Fruit fly (Drosophila melanogaster) whole organism, embryonic: ENCODE results near the gene Swip-1.

Source experiments
- ATbp ChIP-seq: fragments of 200-800 bp; sonication (Bioruptor generic); optimal IDR thresholded peaks from 2 replicates; lab custom pipeline; 2017; ENCODE audit warnings: missing biosample characterization, mild to moderate bottlenecking, missing genetic modification characterization, missing genetic modification reagents
- Ada2b ChIP-seq: fragments of 200-800 bp; sonication (Bioruptor generic); IDR thresholded peaks from 2 replicates; pipeline ENCODE4 v1.3.6; 2022; ENCODE audit warnings: missing biosample characterization, missing genetic modification characterization
- Atf-2 ChIP-seq: fragments of 200-800 bp; sonication (Bioruptor generic); optimal IDR thresholded peaks from 2 replicates; lab custom pipeline; 2016; ENCODE audit warnings: missing biosample characterization, missing genetic modification characterization
- CG10147 ChIP-seq: fragments of 200-800 bp; sonication (Bioruptor generic); optimal IDR thresholded peaks from 2 replicates; lab custom pipeline; 2019; ENCODE audit warnings: missing biosample characterization, mild to moderate bottlenecking, missing genetic modification characterization, moderate library complexity
- CG10274 ChIP-seq: fragments of 200-800 bp; sonication (Bioruptor generic); optimal IDR thresholded peaks from 3 replicates; lab custom pipeline; 2017; ENCODE audit warnings: missing biosample characterization, mild to moderate bottlenecking, missing genetic modification characterization
- CG10431 ChIP-seq: fragments of 200-800 bp; sonication (Bioruptor generic); optimal IDR thresholded peaks from 3 replicates; lab custom pipeline; 2018; ENCODE audit warnings: missing biosample characterization, mild to moderate bottlenecking, missing genetic modification characterization
- CG11085 ChIP-seq: fragments of 200-800 bp; sonication (Bioruptor generic); IDR thresholded peaks from 2 replicates; pipeline ENCODE4 v1.3.6; 2022; ENCODE audit warnings: missing biosample characterization, missing genetic modification characterization
- CG11504 ChIP-seq: fragments of 200-800 bp; sonication (Bioruptor generic); optimal IDR thresholded peaks from 3 replicates; lab custom pipeline; 2019; ENCODE audit warnings: missing biosample characterization, mild to moderate bottlenecking, missing genetic modification characterization, moderate library complexity
- CG11560 ChIP-seq: fragments of 200-800 bp; sonication (Bioruptor generic); IDR thresholded peaks from 3 replicates; pipeline ENCODE4 v1.3.6; 2022; ENCODE audit warnings: missing biosample characterization, missing genetic modification characterization
- CG12104 ChIP-seq: fragments of 200-800 bp; sonication (Bioruptor generic); optimal IDR thresholded peaks from 3 replicates; lab custom pipeline; 2016; ENCODE audit warnings: missing biosample characterization, missing genetic modification characterization
- CG12219 ChIP-seq: fragments of 200-800 bp; sonication (Bioruptor generic); optimal IDR thresholded peaks from 3 replicates; lab custom pipeline; 2018; ENCODE audit warnings: missing biosample characterization, mild to moderate bottlenecking, missing genetic modification characterization
- CG12942 ChIP-seq: fragments of 200-800 bp; sonication (Bioruptor generic); optimal IDR thresholded peaks from 3 replicates; lab custom pipeline; 2016; ENCODE audit warnings: missing biosample characterization, missing genetic modification characterization
- CG13123 ChIP-seq: fragments of 200-800 bp; sonication (Bioruptor generic); optimal IDR thresholded peaks from 2 replicates; lab custom pipeline; 2016; ENCODE audit warnings: missing biosample characterization, missing genetic modification characterization
- CG13424 ChIP-seq: fragments of 200-800 bp; sonication (Bioruptor generic); optimal IDR thresholded peaks from 2 replicates; lab custom pipeline; 2019; ENCODE audit warnings: missing biosample characterization, mild to moderate bottlenecking, missing genetic modification characterization, moderate library complexity
- CG13624 ChIP-seq: fragments of 200-800 bp; sonication (Bioruptor generic); optimal IDR thresholded peaks from 2 replicates; lab custom pipeline; 2016; ENCODE audit warnings: missing biosample characterization, missing genetic modification characterization
- CG13894 ChIP-seq: fragments of 200-800 bp; sonication (Bioruptor generic); optimal IDR thresholded peaks from 3 replicates; lab custom pipeline; 2018; ENCODE audit warnings: missing biosample characterization, mild to moderate bottlenecking, missing genetic modification characterization, moderate library complexity
- CG14710 ChIP-seq: fragments of 200-800 bp; sonication (Bioruptor generic); optimal IDR thresholded peaks from 3 replicates; lab custom pipeline; 2019; ENCODE audit warnings: missing biosample characterization, mild to moderate bottlenecking, missing genetic modification characterization, moderate library complexity
- CG17802 ChIP-seq: fragments of 200-800 bp; sonication (Bioruptor generic); optimal IDR thresholded peaks from 2 replicates; lab custom pipeline; 2018; ENCODE audit warnings: missing biosample characterization, mild to moderate bottlenecking, missing genetic modification characterization, moderate library complexity
- CG2129 ChIP-seq: fragments of 200-800 bp; sonication (Bioruptor generic); IDR thresholded peaks from 2 replicates; pipeline ENCODE4 v1.3.6; 2022; ENCODE audit warnings: missing biosample characterization, missing genetic modification characterization; ENCODE audit not compliant: partially characterized antibody
- CG4282 ChIP-seq: fragments of 200-800 bp; sonication (Bioruptor generic); optimal IDR thresholded peaks from 2 replicates; lab custom pipeline; 2016; ENCODE audit warnings: missing biosample characterization, missing genetic modification characterization
- CG4820 ChIP-seq: fragments of 200-800 bp; sonication (Bioruptor generic); optimal IDR thresholded peaks from 3 replicates; lab custom pipeline; 2016; ENCODE audit warnings: missing biosample characterization, missing genetic modification characterization
- CG6689 ChIP-seq: fragments of 200-800 bp; sonication (Bioruptor generic); IDR thresholded peaks from 2 replicates; pipeline ENCODE4 v1.3.6; 2022; ENCODE audit warnings: missing biosample characterization, missing genetic modification characterization
- CG8388 ChIP-seq: fragments of 200-800 bp; sonication (Bioruptor generic); optimal IDR thresholded peaks from 2 replicates; lab custom pipeline; 2019; ENCODE audit warnings: missing biosample characterization, mild to moderate bottlenecking, missing genetic modification characterization, moderate library complexity
- CG8944 ChIP-seq: fragments of 200-800 bp; sonication (Bioruptor generic); optimal IDR thresholded peaks from 3 replicates; lab custom pipeline; 2016; ENCODE audit warnings: missing biosample characterization, missing genetic modification characterization
- CG9932 ChIP-seq: fragments of 200-800 bp; sonication (Bioruptor generic); IDR thresholded peaks from 2 replicates; pipeline ENCODE4 v1.3.6; 2022; ENCODE audit warnings: missing biosample characterization, missing genetic modification characterization
- D ChIP-seq, 2 experiments: fragments of 200-800 bp in 1 of 2; fragments of >200 bp in 1 of 2; sonication (Bioruptor generic) in 1 of 2; optimal IDR thresholded peaks; 2 replicates in 1 of 2; 3 replicates in 1 of 2; lab custom pipeline; 2017; ENCODE audit warnings: mild to moderate bottlenecking in 1 of 2, missing biosample characterization in 1 of 2, missing genetic modification characterization in 1 of 2, missing genetic modification reagents in 1 of 2
- Deaf1 ChIP-seq: fragments of 200-800 bp; optimal IDR thresholded peaks from 3 replicates; lab custom pipeline; 2019; ENCODE audit warnings: missing biosample characterization, mild to moderate bottlenecking, missing genetic modification characterization, moderate library complexity
- Lhr ChIP-seq: fragments of 200-800 bp; sonication (Bioruptor generic); optimal IDR thresholded peaks from 3 replicates; lab custom pipeline; 2017; ENCODE audit warnings: mild to moderate bottlenecking, missing biosample characterization, missing genetic modification reagents, missing genetic modification characterization
- MESR4 ChIP-seq: fragments of 200-800 bp; sonication (Bioruptor generic); optimal IDR thresholded peaks from 2 replicates; lab custom pipeline; 2018; ENCODE audit warnings: missing biosample characterization, mild to moderate bottlenecking, missing genetic modification characterization, moderate library complexity
- Pdp1 ChIP-seq, 2 experiments: fragments of 200-800 bp; sonication (Bioruptor generic); optimal IDR thresholded peaks; 3 replicates each; lab custom pipeline; 2016; ENCODE audit warnings: missing biosample characterization in 2 of 2, missing genetic modification characterization in 2 of 2, mild to moderate bottlenecking in 1 of 2, moderate library complexity in 1 of 2
- Sox102F ChIP-seq: fragments of 200-800 bp; sonication (Bioruptor generic); optimal IDR thresholded peaks from 2 replicates; lab custom pipeline; 2018; ENCODE audit warnings: missing biosample characterization, mild to moderate bottlenecking, missing genetic modification characterization, moderate library complexity
- aop ChIP-seq: fragments of 200-800 bp; sonication (Bioruptor generic); IDR thresholded peaks from 2 replicates; pipeline ENCODE4 v1.3.6; 2022; ENCODE audit warnings: missing biosample characterization, missing genetic modification characterization
- ase ChIP-seq: fragments of 200-800 bp; sonication (Bioruptor generic); IDR thresholded peaks from 3 replicates; pipeline ENCODE4 v1.3.6; 2022; ENCODE audit warnings: missing biosample characterization, missing genetic modification characterization
- dpn ChIP-seq, 2 experiments: fragments of 200-800 bp; sonication (Bioruptor generic); optimal IDR thresholded peaks; 3 replicates each; lab custom pipeline; 2016; ENCODE audit warnings: missing biosample characterization in 2 of 2, missing genetic modification characterization in 2 of 2
- eyg ChIP-seq: fragments of 200-800 bp; sonication (Bioruptor generic); optimal IDR thresholded peaks from 3 replicates; lab custom pipeline; 2016; ENCODE audit warnings: missing biosample characterization, missing genetic modification characterization
- fd3F ChIP-seq: fragments of 200-800 bp; sonication (Bioruptor generic); optimal IDR thresholded peaks from 2 replicates; lab custom pipeline; 2018; ENCODE audit warnings: missing biosample characterization, mild to moderate bottlenecking, missing genetic modification characterization, moderate library complexity
- fd64A ChIP-seq: fragments of 200-800 bp; sonication (Bioruptor generic); optimal IDR thresholded peaks from 3 replicates; lab custom pipeline; 2018; ENCODE audit warnings: missing biosample characterization, mild to moderate bottlenecking, missing genetic modification characterization
- fru ChIP-seq: fragments of >200 bp; optimal IDR thresholded peaks from 2 replicates; lab custom pipeline; 2017
- grn ChIP-seq: fragments of 200-800 bp; sonication (Bioruptor generic); optimal IDR thresholded peaks from 3 replicates; lab custom pipeline; 2017; ENCODE audit warnings: missing biosample characterization, missing genetic modification characterization
- otp ChIP-seq: fragments of 200-800 bp; sonication (Bioruptor generic); IDR thresholded peaks from 3 replicates; pipeline ENCODE4, ENCODE4 v1.3.6; 2022; ENCODE audit warnings: missing biosample characterization, missing genetic modification characterization
- p53 ChIP-seq: fragments of 200-800 bp; sonication (Bioruptor generic); optimal IDR thresholded peaks from 2 replicates; lab custom pipeline; 2016; ENCODE audit warnings: missing biosample characterization, missing genetic modification characterization
- pzg ChIP-seq: fragments of 200-800 bp; sonication (Bioruptor generic); optimal IDR thresholded peaks from 3 replicates; lab custom pipeline; 2018; ENCODE audit warnings: missing biosample characterization, mild to moderate bottlenecking, missing genetic modification characterization, moderate library complexity
- repo ChIP-seq: fragments of 200-800 bp; sonication (Bioruptor generic); optimal IDR thresholded peaks from 2 replicates; lab custom pipeline; 2016; ENCODE audit warnings: missing biosample characterization, missing genetic modification characterization
- scrt ChIP-seq: fragments of 200-800 bp; sonication (Bioruptor generic); optimal IDR thresholded peaks from 2 replicates; lab custom pipeline; 2018; ENCODE audit warnings: missing biosample characterization, mild to moderate bottlenecking, missing genetic modification characterization, moderate library complexity
- sqz ChIP-seq: fragments of 200-800 bp; sonication (Bioruptor generic); optimal IDR thresholded peaks from 3 replicates; lab custom pipeline; 2018; ENCODE audit warnings: missing biosample characterization, mild to moderate bottlenecking, missing genetic modification characterization
- stc ChIP-seq: fragments of 200-800 bp; sonication (Bioruptor generic); IDR thresholded peaks from 2 replicates; pipeline ENCODE4 v1.3.6; 2022; ENCODE audit warnings: missing biosample characterization, missing genetic modification characterization
- tgo ChIP-seq: fragments of 200-800 bp; sonication (Bioruptor generic); IDR thresholded peaks from 3 replicates; pipeline ENCODE4 v1.3.6; 2022; ENCODE audit warnings: missing biosample characterization, missing genetic modification characterization
- unpg ChIP-seq: fragments of 200-800 bp; sonication (Bioruptor generic); optimal IDR thresholded peaks from 3 replicates; lab custom pipeline; 2018; ENCODE audit warnings: missing biosample characterization, mild to moderate bottlenecking, missing genetic modification characterization, moderate library complexity
- vfl ChIP-seq: fragments of 200-800 bp; sonication (Bioruptor generic); optimal IDR thresholded peaks from 2 replicates; lab custom pipeline; 2016; ENCODE audit warnings: missing biosample characterization, missing genetic modification characterization
- vvl ChIP-seq: fragments of 200-800 bp; sonication (Bioruptor generic); IDR thresholded peaks from 2 replicates; pipeline ENCODE4 v1.3.6; 2022; ENCODE audit warnings: missing biosample characterization, missing genetic modification characterization

Swip-1 gene

DNA sequence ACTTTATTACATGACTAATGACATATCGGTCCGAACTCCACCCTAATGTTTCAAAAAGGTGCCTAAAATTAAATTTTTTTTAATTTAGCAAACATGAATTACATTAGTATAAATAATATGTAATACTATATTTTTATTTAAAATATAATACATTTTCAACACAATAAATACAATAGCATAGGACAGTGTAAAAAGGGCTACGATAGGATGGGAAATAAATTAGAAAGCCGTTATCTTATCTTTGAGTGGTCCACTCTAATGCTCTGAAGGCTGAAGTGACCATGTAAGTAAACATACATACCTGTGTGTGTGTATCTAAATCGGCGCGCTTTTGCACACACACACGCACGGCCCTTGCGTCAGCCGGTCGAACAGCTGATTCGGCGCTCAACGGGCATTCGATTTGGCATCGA lies 15.9 kb upstream of the Swip-1 start, which contains the start of gene CG31793 (continued):
- TF ChIP-seq CG11504 (tag; lab: Kevin White, UChicago), result peak; percentile 68
- peak; percentile 39; the same call in 1 of the 2 replicates for TF ChIP-seq CG6689 (GFP tag; lab: Robert Waterston, UW)
- TF ChIP-seq repo (GFP tag; lab: Kevin White, UChicago), result no peak
- TF ChIP-seq CG2129 (GFP tag; lab: Robert Waterston, UW), result no peak
- no peak for TF ChIP-seq fd64A
- TF ChIP-seq tgo (GFP tag; lab: Robert Waterston, UW), result peak; percentile 43; the same call in 1 of the 3 replicates
- TF ChIP-seq CG11085 (GFP tag; lab: Robert Waterston, UW), result peak; percentile 27; the same call in 1 of the 2 replicates
- no peak for TF ChIP-seq CG4820 (GFP tag; lab: Kevin White, UChicago)
- TF ChIP-seq CG13894 (tag; lab: Kevin White, UChicago), result peak; percentile 72
- TF ChIP-seq CG9932 (GFP tag; lab: Robert Waterston, UW), result peak; percentile 56
- TF ChIP-seq CG12219 (GFP tag; lab: Kevin White, UChicago), result peak; percentile 7
- TF ChIP-seq vvl (GFP tag; lab: Robert Waterston, UW), result peak; percentile 49
- peak; percentile 58; the same call in 1 of the 2 replicates for TF ChIP-seq Ada2b (GFP tag; lab: Robert Waterston, UW)
- peak; percentile 12 for TF ChIP-seq pzg (GFP tag; lab: Kevin White, UChicago)
- TF ChIP-seq p53 (GFP tag; lab: Kevin White, UChicago), result no peak
- TF ChIP-seq MESR4 (GFP tag; lab: Kevin White, UChicago), result no peak
- no peak for TF ChIP-seq CG17802 (tag; lab: Kevin White, UChicago)
- TF ChIP-seq CG12942 (GFP tag; lab: Kevin White, UChicago), result no peak
- TF ChIP-seq CG8944 (GFP tag; lab: Kevin White, UChicago), result no peak
- peak; percentile 33 for TF ChIP-seq scrt (GFP tag; lab: Kevin White, UChicago)
- no peak for TF ChIP-seq fru (lab: Kevin White, UChicago)
- no peak for TF ChIP-seq stc (GFP tag; lab: Robert Waterston, UW)
- TF ChIP-seq CG4282 (GFP tag; lab: Kevin White, UChicago), result no peak
- TF ChIP-seq dpn (GFP tag; optimal IDR thresholded peaks at IDR 0.05; lab: Kevin White, UChicago), result peak in 1 of 2 experiments; percentile 32
- TF ChIP-seq CG13123 (GFP tag; lab: Kevin White, UChicago), result no peak
- peak; percentile 67 for TF ChIP-seq CG10147 (GFP tag; lab: Kevin White, UChicago)
- no peak for TF ChIP-seq aop
- TF ChIP-seq grn (GFP tag; lab: Kevin White, UChicago), result no peak
- no peak for TF ChIP-seq Lhr (GFP tag; lab: Kevin White, UChicago)
- no peak for TF ChIP-seq otp (GFP tag; lab: Robert Waterston, UW)
- TF ChIP-seq ATbp (GFP tag; lab: Kevin White, UChicago), result no peak
- TF ChIP-seq vfl (GFP tag; lab: Kevin White, UChicago), result no peak
- peak; percentile 42 for TF ChIP-seq Deaf1 (tag; lab: Kevin White, UChicago)
- TF ChIP-seq Pdp1 (GFP tag; optimal IDR thresholded peaks at IDR 0.05; lab: Kevin White, UChicago), result peak in 1 of 2 experiments; percentile 61
- TF ChIP-seq CG10431 (GFP tag; lab: Kevin White, UChicago), result no peak
- TF ChIP-seq CG8388 (GFP tag; lab: Kevin White, UChicago), result peak; percentile 36
- no peak for TF ChIP-seq D (optimal IDR thresholded peaks at IDR 0.05; lab: Kevin White, UChicago)
- no peak for TF ChIP-seq D (GFP tag; optimal IDR thresholded peaks at IDR 0.05; lab: Kevin White, UChicago)
- TF ChIP-seq CG14710, result peak; percentile 2
- no peak for TF ChIP-seq sqz (GFP tag; lab: Kevin White, UChicago)
- TF ChIP-seq CG13624, result peak; percentile 2
- peak; percentile 10 for TF ChIP-seq CG12104
- TF ChIP-seq Sox102F (GFP tag; lab: Kevin White, UChicago), result peak; percentile 58
- peak; percentile 60 for TF ChIP-seq CG13424 (tag; lab: Kevin White, UChicago)
- no peak for TF ChIP-seq CG11560 (tag; lab: Robert Waterston, UW)
- peak; percentile 70 for TF ChIP-seq unpg
- TF ChIP-seq ase (GFP tag; lab: Robert Waterston, UW), result 0 out of 3 replicates have a peak, but pooled peaks have one; percentile 20
- no peak for TF ChIP-seq eyg (GFP tag; lab: Kevin White, UChicago)
- peak; percentile 45 for TF ChIP-seq fd3F (GFP tag; lab: Kevin White, UChicago)
- TF ChIP-seq CG10274 (GFP tag; lab: Kevin White, UChicago), result no peak
- no peak for TF ChIP-seq Atf-2 (GFP tag; lab: Kevin White, UChicago)
